Fruit fly (Drosophila melanogaster) whole organism, embryonic: Measurements from ENCODE around the gene CG33095.

ENCODE experiments used
- CG12155 ChIP-seq: fragments of 200-800 bp; sonication (Bioruptor generic); optimal IDR thresholded peaks from 3 replicates; lab custom pipeline; 2016; ENCODE audit warnings: missing biosample characterization, missing genetic modification characterization
- CG12236 ChIP-seq: fragments of 200-800 bp; sonication (Bioruptor generic); optimal IDR thresholded peaks from 2 replicates; lab custom pipeline; 2016; ENCODE audit warnings: missing biosample characterization, missing genetic modification characterization
- CG2116 ChIP-seq: fragments of 200-800 bp; sonication (Bioruptor generic); optimal IDR thresholded peaks from 3 replicates; lab custom pipeline; 2018; ENCODE audit warnings: missing biosample characterization, mild to moderate bottlenecking, missing genetic modification characterization
- CG6813 ChIP-seq: fragments of 200-800 bp; sonication (Bioruptor generic); optimal IDR thresholded peaks from 2 replicates; lab custom pipeline; 2017; ENCODE audit warnings: missing biosample characterization, missing genetic modification characterization, mild to moderate bottlenecking, moderate library complexity, missing genetic modification reagents
- CG8944 ChIP-seq: fragments of 200-800 bp; sonication (Bioruptor generic); optimal IDR thresholded peaks from 3 replicates; lab custom pipeline; 2016; ENCODE audit warnings: missing biosample characterization, missing genetic modification characterization
- Hr39 ChIP-seq: fragments of >200 bp; optimal IDR thresholded peaks from 2 replicates; lab custom pipeline; 2017
- cad ChIP-seq: fragments of >200 bp; optimal IDR thresholded peaks from 2 replicates; lab custom pipeline; 2017; ENCODE audit warnings: missing biosample characterization, missing genetic modification characterization
- fru ChIP-seq: fragments of >200 bp; optimal IDR thresholded peaks from 2 replicates; lab custom pipeline; 2017

- TF ChIP-seq CG12236 (no peak), CG2116 (GFP tag; lab: Kevin White, UChicago) (no peak), CG12155 (no peak), Hr39 (no peak), fru (no peak), CG8944 (GFP tag; lab: Kevin White, UChicago) (no peak), CG6813 (GFP tag; lab: Kevin White, UChicago) (no peak), cad (no peak)
Measured at dm6 chr3R:25094639-25095038, 2.8 kb upstream of the CG33095 start, which contains the start of gene fd96Cb.
